Worm (Caenorhabditis elegans) whole organism, mixed stage, embryonic: ENCODE results near the gene cyp-35B2.

Experiments
- ceh-39 ChIP-seq: fragments of 150-350 bp; optimal IDR thresholded peaks from 2 replicates; lab custom pipeline; 2014; ENCODE audit warnings: missing biosample characterization, missing genetic modification characterization
- lsy-2 ChIP-seq: fragments of 150-350 bp; optimal IDR thresholded peaks from 2 replicates; lab custom pipeline; 2014; ENCODE audit warnings: missing biosample characterization, missing genetic modification characterization
- nhr-28 ChIP-seq: fragments of 150-350 bp; optimal IDR thresholded peaks from 2 replicates; lab custom pipeline; 2014; ENCODE audit warnings: missing biosample characterization, missing genetic modification characterization
- snpc-4 ChIP-seq: fragments of 150-350 bp; optimal IDR thresholded peaks from 2 replicates; lab custom pipeline; 2014; ENCODE audit warnings: missing biosample characterization, missing genetic modification characterization

ce11 chrV:3913131-3913530, 28.8 kb upstream of the cyp-35B2 start:
- TF ChIP-seq ceh-39: no peak
- no peak for TF ChIP-seq snpc-4
- TF ChIP-seq nhr-28 (tag; lab: Kevin White, UChicago): no peak
- no peak for TF ChIP-seq lsy-2
